Worm (Caenorhabditis elegans) whole organism, L3 larva: Measurements from ENCODE around the gene ttbk-3.

Experiments
- R02D3.7 ChIP-seq: fragments of 150-350 bp; optimal IDR thresholded peaks from 2 replicates; lab custom pipeline; 2014; ENCODE audit warnings: missing biosample characterization, missing genetic modification characterization
- ZK546.5 ChIP-seq: sonication (generic microtip); optimal IDR thresholded peaks from 2 replicates; lab custom pipeline; 2017; ENCODE audit warnings: missing biosample characterization, missing genetic modification characterization
- aly-2 ChIP-seq: fragments of 150-350 bp; optimal IDR thresholded peaks from 2 replicates; lab custom pipeline; 2014; ENCODE audit warnings: missing biosample characterization, missing genetic modification characterization
- ama-1 ChIP-seq: fragments of 150-350 bp; optimal IDR thresholded peaks from 2 replicates; lab custom pipeline; 2018
- ceh-16 ChIP-seq: sonication (generic microtip); optimal IDR thresholded peaks from 2 replicates; lab custom pipeline; 2017; ENCODE audit warnings: missing biosample characterization, missing genetic modification characterization
- ceh-28 ChIP-seq: fragments of 150-350 bp; optimal IDR thresholded peaks from 2 replicates; lab custom pipeline; 2014; ENCODE audit warnings: missing biosample characterization, missing genetic modification reagents, missing genetic modification characterization
- ceh-82 ChIP-seq: fragments of 150-350 bp; optimal IDR thresholded peaks from 2 replicates; lab custom pipeline; 2014; ENCODE audit warnings: missing biosample characterization, missing genetic modification characterization
- ceh-9 ChIP-seq: sonication (generic microtip); optimal IDR thresholded peaks from 2 replicates; lab custom pipeline; 2018; ENCODE audit warnings: missing biosample characterization, missing genetic modification characterization
- daf-12 ChIP-seq: fragments of 150-350 bp; optimal IDR thresholded peaks from 2 replicates; lab custom pipeline; 2014; ENCODE audit warnings: missing biosample characterization, missing genetic modification reagents, missing genetic modification characterization
- egl-27 ChIP-seq: sonication (generic microtip); optimal IDR thresholded peaks from 4 replicates; lab custom pipeline; 2017; ENCODE audit warnings: missing biosample characterization, missing genetic modification reagents, missing genetic modification characterization
- egl-5 ChIP-seq: fragments of 150-350 bp; optimal IDR thresholded peaks from 2 replicates; lab custom pipeline; 2017; ENCODE audit warnings: missing biosample characterization, missing genetic modification reagents, missing genetic modification characterization, inconsistent platforms
- elt-1 ChIP-seq: fragments of 150-350 bp; optimal IDR thresholded peaks from 2 replicates; lab custom pipeline; 2014; ENCODE audit warnings: missing biosample characterization, missing genetic modification characterization
- elt-2 ChIP-seq: sonication (generic microtip); optimal IDR thresholded peaks from 2 replicates; lab custom pipeline; 2016; ENCODE audit warnings: missing genetic modification reagents, mild to moderate bottlenecking, missing genetic modification characterization, missing compliant biosample characterization
- elt-3 ChIP-seq, 3 experiments: fragments of 150-350 bp in 1 of 3; sonication (generic microtip) in 2 of 3; optimal IDR thresholded peaks; 2 replicates in 2 of 3; 4 replicates in 1 of 3; lab custom pipeline; 2014 to 2017; ENCODE audit warnings: missing biosample characterization in 3 of 3, missing genetic modification characterization in 3 of 3
- fkh-2 ChIP-seq: fragments of 150-350 bp; optimal IDR thresholded peaks from 2 replicates; lab custom pipeline; 2014; ENCODE audit warnings: missing biosample characterization, missing genetic modification reagents, missing genetic modification characterization
- fos-1 ChIP-seq: fragments of 150-350 bp; optimal IDR thresholded peaks from 2 replicates; lab custom pipeline; 2014; ENCODE audit warnings: missing biosample characterization, missing genetic modification characterization
- hmg-11 ChIP-seq: sonication (generic microtip); optimal IDR thresholded peaks from 2 replicates; lab custom pipeline; 2016; ENCODE audit warnings: missing genetic modification characterization, missing compliant biosample characterization
- jun-1 ChIP-seq: fragments of 150-350 bp; optimal IDR thresholded peaks from 2 replicates; lab custom pipeline; 2014; ENCODE audit warnings: missing biosample characterization, missing genetic modification reagents, missing genetic modification characterization
- lin-15B ChIP-seq: fragments of 150-350 bp; optimal IDR thresholded peaks from 2 replicates; lab custom pipeline; 2014; ENCODE audit warnings: missing biosample characterization, missing genetic modification characterization
- lin-39 ChIP-seq: fragments of 150-350 bp; optimal IDR thresholded peaks from 2 replicates; lab custom pipeline; 2018; ENCODE audit warnings: missing biosample characterization, missing genetic modification reagents, missing genetic modification characterization
- lsy-12 ChIP-seq: sonication (generic microtip); optimal IDR thresholded peaks from 2 replicates; lab custom pipeline; 2016; ENCODE audit warnings: mild to moderate bottlenecking, missing genetic modification characterization, missing compliant biosample characterization
- mdl-1 ChIP-seq: fragments of 150-350 bp; optimal IDR thresholded peaks from 2 replicates; lab custom pipeline; 2014; ENCODE audit warnings: missing biosample characterization, missing genetic modification characterization
- mml-1 ChIP-seq: fragments of 150-350 bp; sonication (generic microtip); optimal IDR thresholded peaks from 3 replicates; lab custom pipeline; 2014; ENCODE audit warnings: missing biosample characterization, missing genetic modification characterization
- nfya-1 ChIP-seq: sonication (generic microtip); optimal IDR thresholded peaks from 2 replicates; lab custom pipeline; 2017; ENCODE audit warnings: missing genetic modification characterization, mild to moderate bottlenecking, missing compliant biosample characterization, antibody characterized with exemption, moderate library complexity; ENCODE audit not compliant: insufficient read depth
- nhr-12 ChIP-seq: fragments of 150-350 bp; optimal IDR thresholded peaks from 2 replicates; lab custom pipeline; 2014; ENCODE audit warnings: missing biosample characterization, missing genetic modification characterization
- nhr-23 ChIP-seq: fragments of 150-350 bp; optimal IDR thresholded peaks from 2 replicates; lab custom pipeline; 2014; ENCODE audit warnings: missing biosample characterization, missing genetic modification reagents, missing genetic modification characterization
- nhr-25 ChIP-seq: sonication (generic microtip); optimal IDR thresholded peaks from 2 replicates; lab custom pipeline; 2017; ENCODE audit warnings: missing biosample characterization, missing genetic modification characterization
- nhr-28 ChIP-seq: fragments of 150-350 bp; optimal IDR thresholded peaks from 2 replicates; lab custom pipeline; 2014; ENCODE audit warnings: missing biosample characterization, missing genetic modification characterization
- nhr-43 ChIP-seq: sonication (generic microtip); optimal IDR thresholded peaks from 2 replicates; lab custom pipeline; 2016; ENCODE audit warnings: mild to moderate bottlenecking, missing genetic modification characterization, missing compliant biosample characterization; ENCODE audit not compliant: poor library complexity, severe bottlenecking
- nhr-67 ChIP-seq: fragments of 150-350 bp; optimal IDR thresholded peaks from 2 replicates; lab custom pipeline; 2014; ENCODE audit warnings: missing biosample characterization, missing genetic modification characterization
- nhr-76 ChIP-seq: fragments of 150-350 bp; sonication (generic microtip); optimal IDR thresholded peaks from 5 replicates; lab custom pipeline; 2014; ENCODE audit warnings: missing biosample characterization, missing genetic modification characterization
- nhr-77 ChIP-seq: fragments of 150-350 bp; optimal IDR thresholded peaks from 2 replicates; lab custom pipeline; 2014; ENCODE audit warnings: missing biosample characterization, missing genetic modification characterization
- pha-4 ChIP-seq: fragments of 150-350 bp; optimal IDR thresholded peaks from 2 replicates; lab custom pipeline; 2014; ENCODE audit warnings: missing biosample characterization, missing genetic modification reagents, missing genetic modification characterization
- pqm-1 ChIP-seq: fragments of 150-350 bp; optimal IDR thresholded peaks from 2 replicates; lab custom pipeline; 2017; ENCODE audit warnings: missing biosample characterization, missing genetic modification characterization, inconsistent platforms
- skn-1 ChIP-seq: fragments of 150-350 bp; optimal IDR thresholded peaks from 2 replicates; lab custom pipeline; 2014; ENCODE audit warnings: missing biosample characterization, missing genetic modification characterization
- snpc-4 ChIP-seq: fragments of 150-350 bp; optimal IDR thresholded peaks from 2 replicates; lab custom pipeline; 2014; ENCODE audit warnings: missing biosample characterization, missing genetic modification characterization
- tbx-2 ChIP-seq: sonication (generic microtip); optimal IDR thresholded peaks from 2 replicates; lab custom pipeline; 2016; ENCODE audit warnings: mild to moderate bottlenecking, missing genetic modification characterization, missing compliant biosample characterization
- unc-39 ChIP-seq: sonication (generic microtip); optimal IDR thresholded peaks from 4 replicates; lab custom pipeline; 2017; ENCODE audit warnings: missing biosample characterization, missing genetic modification characterization
- unc-62 ChIP-seq: fragments of 150-350 bp; sonication (generic microtip); optimal IDR thresholded peaks from 4 replicates; lab custom pipeline; 2014; ENCODE audit warnings: missing biosample characterization, missing genetic modification reagents, missing genetic modification characterization
- ztf-11 ChIP-seq: fragments of 150-350 bp; optimal IDR thresholded peaks from 2 replicates; lab custom pipeline; 2014; ENCODE audit warnings: missing biosample characterization, missing genetic modification characterization
- ztf-4 ChIP-seq: fragments of 150-350 bp; optimal IDR thresholded peaks from 2 replicates; lab custom pipeline; 2014; ENCODE audit warnings: missing biosample characterization, missing genetic modification characterization

The ttbk-3 gene

ce11 chrIV:9878893-9879379 lies 10.8 kb downstream of the ttbk-3 start, which contains the start of gene nhr-4:
TSS of gene nhr-4 (plus strand) at chrIV:9879329.
- TF ChIP-seq nhr-67 (tag; lab: Kevin White, UChicago) = no peak
- no peak for TF ChIP-seq fos-1 (tag; lab: Kevin White, UChicago)
- no peak for TF ChIP-seq nfya-1 (tag; lab: Kevin White, UChicago)
- TF ChIP-seq ztf-4 = no peak
- TF ChIP-seq lsy-12 (tag; lab: Kevin White, UChicago) = no peak
- no peak for TF ChIP-seq pha-4 (tag; lab: Kevin White, UChicago)
- no peak for TF ChIP-seq ceh-9
- TF ChIP-seq unc-39 = no peak
- no peak for TF ChIP-seq skn-1 (tag; lab: Kevin White, UChicago)
- no peak for TF ChIP-seq elt-3 (tag; optimal IDR thresholded peaks at IDR 0.05; lab: Kevin White, UChicago)
- no peak for TF ChIP-seq nhr-23 (tag; lab: Kevin White, UChicago)
- TF ChIP-seq pqm-1 (tag; lab: Kevin White, UChicago) = no peak
- TF ChIP-seq ama-1 (lab: Kevin White, UChicago) = no peak
- no peak for TF ChIP-seq unc-62
- no peak for TF ChIP-seq elt-2 (tag; lab: Kevin White, UChicago)
- TF ChIP-seq ceh-16 = no peak
- no peak for TF ChIP-seq nhr-12 (tag; lab: Kevin White, UChicago)
- TF ChIP-seq R02D3.7 = no peak

ce11 chrIV:9875646-9876045 lies 14.1 kb downstream of the ttbk-3 start:
- TF ChIP-seq elt-2 (tag; lab: Kevin White, UChicago) = peak; percentile 81
- TF ChIP-seq ceh-82 (tag; lab: Kevin White, UChicago) = no peak
- TF ChIP-seq nhr-25 (tag; lab: Kevin White, UChicago) = peak; percentile 47
- TF ChIP-seq nhr-43 (tag; lab: Kevin White, UChicago) = peak; percentile 87
- no peak for TF ChIP-seq ceh-9
- TF ChIP-seq lin-15B (tag; lab: Kevin White, UChicago) = no peak
- TF ChIP-seq jun-1 (tag; lab: Kevin White, UChicago) = peak; percentile 70
- peak; percentile 53 for TF ChIP-seq pha-4 (tag; lab: Kevin White, UChicago)
- TF ChIP-seq ceh-28 = peak; percentile 14
- TF ChIP-seq nhr-23 (tag; lab: Kevin White, UChicago) = peak; percentile 58
- no peak for TF ChIP-seq lin-39
- TF ChIP-seq nhr-76 = peak; percentile 17
- TF ChIP-seq egl-27 = no peak
- TF ChIP-seq pqm-1 (tag; lab: Kevin White, UChicago) = peak; percentile 50

- TF ChIP-seq unc-39 (no peak), daf-12 (tag; lab: Kevin White, UChicago) (no peak), skn-1 (tag; lab: Kevin White, UChicago) (no peak), pqm-1 (tag; lab: Kevin White, UChicago) (peak; percentile 59), elt-2 (tag; lab: Kevin White, UChicago) (peak; percentile 53), nhr-25 (tag; lab: Kevin White, UChicago) (peak; percentile 58), egl-5 (tag; lab: Kevin White, UChicago) (no peak), hmg-11 (tag; lab: Kevin White, UChicago) (peak; percentile 44), nfya-1 (tag; lab: Kevin White, UChicago) (peak; percentile 67), ceh-28 (no peak), ztf-11 (tag; lab: Kevin White, UChicago) (no peak), nhr-77 (no peak), aly-2 (tag; lab: Kevin White, UChicago) (no peak), lin-15B (tag; lab: Kevin White, UChicago) (peak; percentile 15), elt-3 (tag; optimal IDR thresholded peaks at IDR 0.05; lab: Kevin White, UChicago) (no peak), ama-1 (lab: Kevin White, UChicago) (no peak), ceh-9 (no peak), ceh-16 (no peak), nhr-28 (tag; lab: Kevin White, UChicago) (no peak), ceh-82 (tag; lab: Kevin White, UChicago) (no peak), mml-1 (tag; lab: Kevin White, UChicago) (no peak), nhr-12 (tag; lab: Kevin White, UChicago) (no peak), jun-1 (tag; lab: Kevin White, UChicago) (no peak), fkh-2 (tag; lab: Kevin White, UChicago) (no peak), pha-4 (tag; lab: Kevin White, UChicago) (peak; percentile 67), snpc-4 (tag; lab: Kevin White, UChicago) (peak; percentile 48), nhr-67 (tag; lab: Kevin White, UChicago) (no peak), fos-1 (tag; lab: Kevin White, UChicago) (no peak), elt-1 (tag; lab: Kevin White, UChicago) (peak; percentile 48), tbx-2 (no peak), nhr-23 (tag; lab: Kevin White, UChicago) (peak; percentile 44), mdl-1 (no peak), ZK546.5 (tag; lab: Kevin White, UChicago) (no peak), ztf-4 (peak; percentile 9)
Measured at ce11 chrIV:9873837-9874236, 15.9 kb downstream of the ttbk-3 start.
